Worm (Caenorhabditis elegans): ENCODE measurements around the gene B0393.7.

ce11 chrIII:4814730-4815129, 36.8 kb upstream of the B0393.7 start, which contains the start of gene arl-6:
- TF ChIP-seq W03F9.2 (tag; optimal IDR thresholded peaks at IDR 0.05) = no peak
- TF ChIP-seq dao-5 (tag; optimal IDR thresholded peaks at IDR 0.05) = no peak
- no peak for TF ChIP-seq him-1 (tag; optimal IDR thresholded peaks at IDR 0.05)
